Fruit fly (Drosophila melanogaster) whole organism, embryonic: ENCODE measurements around the gene Gk1.

ENCODE experiments used
- Bdp1 ChIP-seq: fragments of 200-800 bp; sonication (Bioruptor generic); optimal IDR thresholded peaks from 3 replicates; lab custom pipeline; 2016; ENCODE audit warnings: missing biosample characterization, missing genetic modification characterization
- CG11456 ChIP-seq: fragments of 200-800 bp; sonication (Bioruptor generic); IDR thresholded peaks from 3 replicates; pipeline ENCODE4 v1.3.6; 2022; ENCODE audit warnings: missing biosample characterization, missing genetic modification characterization
- CG15601 ChIP-seq: fragments of 200-800 bp; sonication (Bioruptor generic); optimal IDR thresholded peaks from 3 replicates; lab custom pipeline; 2019; ENCODE audit warnings: missing biosample characterization, mild to moderate bottlenecking, missing genetic modification characterization, moderate library complexity
- CG15696 ChIP-seq: fragments of 200-800 bp; sonication (Bioruptor generic); optimal IDR thresholded peaks from 2 replicates; lab custom pipeline; 2019; ENCODE audit warnings: missing biosample characterization, mild to moderate bottlenecking, missing genetic modification characterization, moderate library complexity
- CG1602 ChIP-seq: fragments of 200-800 bp; sonication (Bioruptor generic); optimal IDR thresholded peaks from 3 replicates; lab custom pipeline; 2016; ENCODE audit warnings: missing biosample characterization, missing genetic modification characterization
- CG1603 ChIP-seq: fragments of 200-800 bp; sonication (Bioruptor generic); optimal IDR thresholded peaks from 2 replicates; lab custom pipeline; 2019; ENCODE audit warnings: missing biosample characterization, mild to moderate bottlenecking, missing genetic modification characterization, moderate library complexity
- CG17186 ChIP-seq: fragments of 200-800 bp; sonication (Bioruptor generic); optimal IDR thresholded peaks from 3 replicates; lab custom pipeline; 2017; ENCODE audit warnings: missing biosample characterization, missing genetic modification reagents, missing genetic modification characterization
- CG18764 ChIP-seq: fragments of 200-800 bp; sonication (Bioruptor generic); optimal IDR thresholded peaks from 3 replicates; lab custom pipeline; 2016; ENCODE audit warnings: missing biosample characterization, missing genetic modification characterization
- CG2678 ChIP-seq: fragments of 200-800 bp; sonication (Bioruptor generic); optimal IDR thresholded peaks from 3 replicates; lab custom pipeline; 2019; ENCODE audit warnings: missing biosample characterization, mild to moderate bottlenecking, missing genetic modification characterization, moderate library complexity
- CG32772 ChIP-seq: fragments of 200-800 bp; sonication (Bioruptor generic); IDR thresholded peaks from 2 replicates; pipeline ENCODE4 v1.3.6; 2022; ENCODE audit warnings: missing biosample characterization, missing genetic modification characterization
- CG33557 ChIP-seq: fragments of 200-800 bp; sonication (Bioruptor generic); optimal IDR thresholded peaks from 2 replicates; lab custom pipeline; 2019; ENCODE audit warnings: missing biosample characterization, mild to moderate bottlenecking, missing genetic modification characterization, moderate library complexity
- CG3726 ChIP-seq: fragments of 200-800 bp; sonication (Bioruptor generic); IDR thresholded peaks from 3 replicates; pipeline ENCODE4, ENCODE4 v1.3.6; 2022; ENCODE audit warnings: missing biosample characterization, missing genetic modification characterization
- CG4404 ChIP-seq: fragments of 200-800 bp; sonication (Bioruptor generic); IDR thresholded peaks from 2 replicates; pipeline ENCODE4 v1.3.6; 2022; ENCODE audit warnings: missing biosample characterization, missing genetic modification characterization
- CG5180 ChIP-seq: fragments of 200-800 bp; sonication (Bioruptor generic); optimal IDR thresholded peaks from 3 replicates; lab custom pipeline; 2017; ENCODE audit warnings: missing biosample characterization, missing genetic modification characterization, mild to moderate bottlenecking, moderate library complexity, missing genetic modification reagents
- CG6791 ChIP-seq: fragments of 200-800 bp; sonication (Bioruptor generic); IDR thresholded peaks from 3 replicates; pipeline ENCODE4 v1.3.6; 2022; ENCODE audit warnings: missing biosample characterization, missing genetic modification characterization; ENCODE audit not compliant: partially characterized antibody
- CG7372 ChIP-seq: fragments of 200-800 bp; sonication (Bioruptor generic); IDR thresholded peaks from 2 replicates; pipeline ENCODE4 v1.3.6; 2022; ENCODE audit warnings: missing biosample characterization, missing genetic modification characterization
- CG7745 ChIP-seq: fragments of 200-800 bp; sonication (Bioruptor generic); optimal IDR thresholded peaks from 2 replicates; lab custom pipeline; 2018; ENCODE audit warnings: missing biosample characterization, mild to moderate bottlenecking, missing genetic modification characterization, moderate library complexity
- CG7839 ChIP-seq: fragments of 200-800 bp; sonication (Bioruptor generic); optimal IDR thresholded peaks from 3 replicates; lab custom pipeline; 2018; ENCODE audit warnings: missing biosample characterization, mild to moderate bottlenecking, missing genetic modification characterization, moderate library complexity
- CG8089 ChIP-seq: fragments of 200-800 bp; sonication (Bioruptor generic); optimal IDR thresholded peaks from 3 replicates; lab custom pipeline; 2016; ENCODE audit warnings: missing biosample characterization, missing genetic modification characterization
- CG9437 ChIP-seq: fragments of 200-800 bp; sonication (Bioruptor generic); optimal IDR thresholded peaks from 2 replicates; lab custom pipeline; 2018; ENCODE audit warnings: missing biosample characterization, mild to moderate bottlenecking, missing genetic modification characterization
- CG9876 ChIP-seq: fragments of 200-800 bp; sonication (Bioruptor generic); optimal IDR thresholded peaks from 2 replicates; lab custom pipeline; 2016; ENCODE audit warnings: missing biosample characterization, missing genetic modification characterization
- CG9932 ChIP-seq: fragments of 200-800 bp; sonication (Bioruptor generic); IDR thresholded peaks from 2 replicates; pipeline ENCODE4 v1.3.6; 2022; ENCODE audit warnings: missing biosample characterization, missing genetic modification characterization
- Dad ChIP-seq: fragments of 200-800 bp; sonication (Bioruptor generic); optimal IDR thresholded peaks from 3 replicates; lab custom pipeline; 2016; ENCODE audit warnings: missing biosample characterization, missing genetic modification characterization
- E2f2 ChIP-seq: fragments of 200-800 bp; sonication (Bioruptor generic); IDR thresholded peaks from 2 replicates; pipeline ENCODE4 v1.3.6; 2022; ENCODE audit warnings: missing biosample characterization, missing genetic modification characterization
- Fer1 ChIP-seq: fragments of 200-800 bp; sonication (Bioruptor generic); optimal IDR thresholded peaks from 2 replicates; lab custom pipeline; 2017; ENCODE audit warnings: missing biosample characterization, mild to moderate bottlenecking, missing genetic modification characterization
- Gug ChIP-seq: fragments of 200-800 bp; sonication (Bioruptor generic); IDR thresholded peaks from 4 replicates; pipeline ENCODE4 v1.3.6; 2022; ENCODE audit warnings: missing biosample characterization, missing genetic modification characterization
- Hr39 ChIP-seq: fragments of >200 bp; optimal IDR thresholded peaks from 2 replicates; lab custom pipeline; 2017
- Lim3 ChIP-seq: fragments of 200-800 bp; sonication (Bioruptor generic); IDR thresholded peaks from 2 replicates; pipeline ENCODE4 v1.3.6; 2022; ENCODE audit warnings: missing biosample characterization, missing genetic modification characterization
- MESR4 ChIP-seq: fragments of 200-800 bp; sonication (Bioruptor generic); optimal IDR thresholded peaks from 2 replicates; lab custom pipeline; 2018; ENCODE audit warnings: missing biosample characterization, mild to moderate bottlenecking, missing genetic modification characterization, moderate library complexity
- NfI ChIP-seq: fragments of 200-800 bp; sonication (Bioruptor generic); optimal IDR thresholded peaks from 3 replicates; lab custom pipeline; 2018; ENCODE audit warnings: missing biosample characterization, mild to moderate bottlenecking, missing genetic modification characterization, moderate library complexity
- Trl ChIP-seq, 3 experiments: fragments of >200 bp in 2 of 3; fragments of 200-800 bp in 1 of 3; sonication (Bioruptor generic) in 1 of 3; optimal IDR thresholded peaks; 2 replicates in 1 of 3; 3 replicates in 2 of 3; lab custom pipeline; 2016 to 2017; ENCODE audit warnings: missing biosample characterization in 1 of 3, missing genetic modification characterization in 1 of 3
- YL-1 ChIP-seq: fragments of 200-800 bp; sonication (Bioruptor generic); optimal IDR thresholded peaks from 3 replicates; lab custom pipeline; 2017; ENCODE audit warnings: missing biosample characterization, mild to moderate bottlenecking, missing genetic modification characterization
- cato ChIP-seq: fragments of 200-800 bp; sonication (Bioruptor generic); optimal IDR thresholded peaks from 2 replicates; lab custom pipeline; 2016; ENCODE audit warnings: missing biosample characterization, missing genetic modification characterization, borderline replicate concordance
- crp ChIP-seq, 2 experiments: fragments of 200-800 bp; sonication (Bioruptor generic); optimal IDR thresholded peaks; 2 replicates in 1 of 2; 3 replicates in 1 of 2; lab custom pipeline; 2017; ENCODE audit warnings: missing biosample characterization in 2 of 2, missing genetic modification characterization in 2 of 2, mild to moderate bottlenecking in 1 of 2, moderate library complexity in 1 of 2
- dpn ChIP-seq, 2 experiments: fragments of 200-800 bp; sonication (Bioruptor generic); optimal IDR thresholded peaks; 3 replicates each; lab custom pipeline; 2016; ENCODE audit warnings: missing biosample characterization in 2 of 2, missing genetic modification characterization in 2 of 2
- fd96Cb ChIP-seq: fragments of 200-800 bp; sonication (Bioruptor generic); optimal IDR thresholded peaks from 2 replicates; lab custom pipeline; 2018; ENCODE audit warnings: missing biosample characterization, mild to moderate bottlenecking, missing genetic modification characterization, moderate library complexity
- insv ChIP-seq, 2 experiments: fragments of 200-800 bp; sonication (Bioruptor generic); optimal IDR thresholded peaks; 3 replicates each; lab custom pipeline; 2016 to 2018; ENCODE audit warnings: missing biosample characterization in 2 of 2, missing genetic modification characterization in 2 of 2
- lola ChIP-seq, 3 experiments: fragments of >200 bp in 2 of 3; fragments of 200-800 bp in 1 of 3; sonication (Bioruptor generic) in 1 of 3; optimal IDR thresholded peaks; 2 replicates each; lab custom pipeline; 2017 to 2019; ENCODE audit warnings: missing biosample characterization in 3 of 3, missing genetic modification characterization in 3 of 3, mild to moderate bottlenecking in 1 of 3, moderate library complexity in 1 of 3
- lov ChIP-seq, 2 experiments: fragments of 200-800 bp in 1 of 2; fragments of >200 bp in 1 of 2; sonication (Bioruptor generic) in 1 of 2; IDR thresholded peaks in 1 of 2; optimal IDR thresholded peaks in 1 of 2; 2 replicates in 1 of 2; 3 replicates in 1 of 2; pipeline versions ENCODE4 v1.3.6 to Lab custom; 2017 to 2022; ENCODE audit warnings: missing biosample characterization in 1 of 2, missing genetic modification characterization in 1 of 2
- pros ChIP-seq: fragments of 200-800 bp; sonication (Bioruptor generic); optimal IDR thresholded peaks from 3 replicates; lab custom pipeline; 2019; ENCODE audit warnings: missing biosample characterization, mild to moderate bottlenecking, missing genetic modification characterization, moderate library complexity
- ro ChIP-seq: fragments of 200-800 bp; sonication (Bioruptor generic); IDR thresholded peaks from 2 replicates; pipeline ENCODE4 v1.3.6; 2022; ENCODE audit warnings: missing biosample characterization, missing genetic modification characterization
- run ChIP-seq: fragments of 200-800 bp; sonication (Bioruptor generic); optimal IDR thresholded peaks from 3 replicates; lab custom pipeline; 2018; ENCODE audit warnings: missing biosample characterization, mild to moderate bottlenecking, missing genetic modification characterization
- sc ChIP-seq, 3 experiments: fragments of >200 bp in 2 of 3; fragments of 200-800 bp in 1 of 3; sonication (Bioruptor generic) in 1 of 3; optimal IDR thresholded peaks; 2 replicates in 2 of 3; 3 replicates in 1 of 3; lab custom pipeline; 2017; ENCODE audit warnings: mild to moderate bottlenecking in 1 of 3, missing biosample characterization in 1 of 3, missing genetic modification characterization in 1 of 3, missing genetic modification reagents in 1 of 3
- sim ChIP-seq: fragments of 200-800 bp; sonication (Bioruptor generic); IDR thresholded peaks from 2 replicates; pipeline ENCODE4 v1.3.6; 2022; ENCODE audit warnings: missing biosample characterization, missing genetic modification characterization
- slbo ChIP-seq: fragments of 200-800 bp; sonication (Bioruptor generic); IDR thresholded peaks from 2 replicates; pipeline ENCODE4 v1.3.6; 2022; ENCODE audit warnings: missing biosample characterization, missing genetic modification characterization
- ssp ChIP-seq: fragments of 200-800 bp; sonication (Bioruptor generic); IDR thresholded peaks from 2 replicates; pipeline ENCODE4 v1.3.6; 2022; ENCODE audit warnings: missing biosample characterization, missing genetic modification characterization
- sug ChIP-seq: fragments of 200-800 bp; optimal IDR thresholded peaks from 2 replicates; lab custom pipeline; 2019; ENCODE audit warnings: missing biosample characterization, mild to moderate bottlenecking, missing genetic modification characterization, moderate library complexity
- ttk ChIP-seq: fragments of 200-800 bp; sonication (Bioruptor generic); IDR thresholded peaks from 2 replicates; pipeline ENCODE4 v2.1.2; 2022; ENCODE audit warnings: missing biosample characterization, missing genetic modification characterization
- vvl ChIP-seq: fragments of 200-800 bp; sonication (Bioruptor generic); IDR thresholded peaks from 2 replicates; pipeline ENCODE4 v1.3.6; 2022; ENCODE audit warnings: missing biosample characterization, missing genetic modification characterization

Gene Gk1

dm6 chr3L:203536-204135 lies 2.0 kb downstream of the Gk1 start, which contains the start of gene NitFhit (continued):
- TF ChIP-seq Lim3 (GFP tag; lab: Robert Waterston, UW) (no peak), dpn (GFP tag; optimal IDR thresholded peaks at IDR 0.05; lab: Kevin White, UChicago) (no peak), fd96Cb (tag; lab: Kevin White, UChicago) (no peak), insv (GFP tag; optimal IDR thresholded peaks at IDR 0.05; lab: Kevin White, UChicago) (no peak), cato (GFP tag; lab: Kevin White, UChicago) (no peak), crp (GFP tag; optimal IDR thresholded peaks at IDR 0.05; lab: Kevin White, UChicago) (peak in 1 of 2 experiments; percentile 73), Hr39 (lab: Kevin White, UChicago) (no peak), CG18764 (GFP tag; lab: Kevin White, UChicago) (no peak), run (tag; lab: Kevin White, UChicago) (no peak), lov (optimal IDR thresholded peaks at IDR 0.05; lab: Kevin White, UChicago) (no peak), lov (GFP tag; IDR thresholded peaks at IDR 0.05; lab: Robert Waterston, UW) (no peak), vvl (GFP tag; lab: Robert Waterston, UW) (no peak), E2f2 (GFP tag; lab: Robert Waterston, UW) (peak; percentile 54), CG9437 (GFP tag; lab: Kevin White, UChicago) (peak; percentile 96), CG9932 (no peak), Trl (optimal IDR thresholded peaks at IDR 0.05; lab: Kevin White, UChicago) (peak in 1 of 2 experiments; percentile 18), Trl (GFP tag; optimal IDR thresholded peaks at IDR 0.05; lab: Kevin White, UChicago) (no peak), ssp (GFP tag; lab: Robert Waterston, UW) (no peak), CG8089 (no peak), CG6791 (GFP tag; lab: Robert Waterston, UW) (no peak), CG4404 (GFP tag; lab: Robert Waterston, UW) (no peak), CG1603 (tag; lab: Kevin White, UChicago) (peak; percentile 75), lola (GFP tag; optimal IDR thresholded peaks at IDR 0.05; lab: Kevin White, UChicago) (no peak), sug (tag; lab: Kevin White, UChicago) (peak; percentile 36), CG17186 (GFP tag; lab: Kevin White, UChicago) (no peak), CG15696 (no peak), sc (optimal IDR thresholded peaks at IDR 0.05; lab: Kevin White, UChicago) (no peak), sc (GFP tag; optimal IDR thresholded peaks at IDR 0.05; lab: Kevin White, UChicago) (no peak), CG15601 (tag; lab: Kevin White, UChicago) (no peak), ro (GFP tag; lab: Robert Waterston, UW) (no peak), CG9876 (GFP tag; lab: Kevin White, UChicago) (no peak), CG5180 (GFP tag; lab: Kevin White, UChicago) (no peak), CG7745 (tag; lab: Kevin White, UChicago) (no peak), Fer1 (peak; percentile 10), CG33557 (GFP tag; lab: Kevin White, UChicago) (no peak), YL-1 (GFP tag; lab: Kevin White, UChicago) (peak; percentile 66), CG7372 (GFP tag; lab: Robert Waterston, UW) (no peak), ttk (no peak), pros (GFP tag; lab: Kevin White, UChicago) (no peak), CG3726 (GFP tag; lab: Robert Waterston, UW) (no peak), NfI (no peak), CG1602 (GFP tag; lab: Kevin White, UChicago) (no peak), CG7839 (no peak), Dad (GFP tag; lab: Kevin White, UChicago) (no peak), CG32772 (GFP tag; lab: Robert Waterston, UW) (no peak), CG11456 (GFP tag; lab: Robert Waterston, UW) (no peak), sim (no peak), MESR4 (GFP tag; lab: Kevin White, UChicago) (peak; percentile 46), CG2678 (tag; lab: Kevin White, UChicago) (no peak), slbo (GFP tag; lab: Robert Waterston, UW) (0 out of 2 replicates have a peak, but pooled peaks have one; percentile 4), Bdp1 (GFP tag; lab: Kevin White, UChicago) (no peak), Gug (GFP tag; lab: Robert Waterston, UW) (no peak)
